Fruit fly (Drosophila melanogaster) whole organism, embryonic: Measurements from ENCODE around the gene CG4313.

ENCODE experiments used
- Awh ChIP-seq: fragments of 200-800 bp; sonication (Bioruptor generic); IDR thresholded peaks from 2 replicates; pipeline ENCODE4, ENCODE4 v1.3.6; 2022; ENCODE audit warnings: missing biosample characterization, missing genetic modification characterization
- CG11696 ChIP-seq: fragments of 200-800 bp; sonication (Bioruptor generic); IDR thresholded peaks from 2 replicates; pipeline ENCODE4 v1.3.6; 2022; ENCODE audit warnings: missing biosample characterization, missing genetic modification characterization
- CG16815 ChIP-seq: fragments of 200-800 bp; sonication (Bioruptor generic); optimal IDR thresholded peaks from 3 replicates; lab custom pipeline; 2017; ENCODE audit warnings: missing biosample characterization, mild to moderate bottlenecking, missing genetic modification characterization
- CG17359 ChIP-seq: fragments of 200-800 bp; sonication (Bioruptor generic); optimal IDR thresholded peaks from 3 replicates; lab custom pipeline; 2018; ENCODE audit warnings: missing biosample characterization, mild to moderate bottlenecking, missing genetic modification characterization, moderate library complexity
- CG17361 ChIP-seq: fragments of 200-800 bp; sonication (Bioruptor generic); IDR thresholded peaks from 3 replicates; pipeline ENCODE4 v1.3.6; 2022; ENCODE audit warnings: missing biosample characterization, missing genetic modification characterization
- CG17802 ChIP-seq: fragments of 200-800 bp; sonication (Bioruptor generic); optimal IDR thresholded peaks from 2 replicates; lab custom pipeline; 2018; ENCODE audit warnings: missing biosample characterization, mild to moderate bottlenecking, missing genetic modification characterization, moderate library complexity
- CG1792 ChIP-seq: fragments of 200-800 bp; sonication (Bioruptor generic); optimal IDR thresholded peaks from 2 replicates; lab custom pipeline; 2016; ENCODE audit warnings: missing biosample characterization, missing genetic modification characterization
- CG18262 ChIP-seq: fragments of 200-800 bp; optimal IDR thresholded peaks from 3 replicates; lab custom pipeline; 2019; ENCODE audit warnings: missing biosample characterization, mild to moderate bottlenecking, missing genetic modification characterization, moderate library complexity
- CG18619 ChIP-seq: fragments of 200-800 bp; sonication (Bioruptor generic); optimal IDR thresholded peaks from 3 replicates; lab custom pipeline; 2017; ENCODE audit warnings: missing biosample characterization, mild to moderate bottlenecking, missing genetic modification characterization
- CG2116 ChIP-seq: fragments of 200-800 bp; sonication (Bioruptor generic); optimal IDR thresholded peaks from 3 replicates; lab custom pipeline; 2018; ENCODE audit warnings: missing biosample characterization, mild to moderate bottlenecking, missing genetic modification characterization
- CG2678 ChIP-seq: fragments of 200-800 bp; sonication (Bioruptor generic); optimal IDR thresholded peaks from 3 replicates; lab custom pipeline; 2019; ENCODE audit warnings: missing biosample characterization, mild to moderate bottlenecking, missing genetic modification characterization, moderate library complexity
- CG2712 ChIP-seq: fragments of 200-800 bp; optimal IDR thresholded peaks from 3 replicates; lab custom pipeline; 2019; ENCODE audit warnings: missing biosample characterization, mild to moderate bottlenecking, missing genetic modification characterization, moderate library complexity
- CG30020 ChIP-seq: fragments of 200-800 bp; optimal IDR thresholded peaks from 2 replicates; lab custom pipeline; 2019; ENCODE audit warnings: missing biosample characterization, mild to moderate bottlenecking, missing genetic modification characterization, moderate library complexity
- CG3163 ChIP-seq: fragments of 200-800 bp; sonication (Bioruptor generic); optimal IDR thresholded peaks from 3 replicates; lab custom pipeline; 2016; ENCODE audit warnings: missing biosample characterization, missing genetic modification characterization
- CG3281 ChIP-seq: fragments of 200-800 bp; sonication (Bioruptor generic); optimal IDR thresholded peaks from 3 replicates; lab custom pipeline; 2017; ENCODE audit warnings: missing biosample characterization, mild to moderate bottlenecking, missing genetic modification characterization
- CG7357 ChIP-seq: fragments of 200-800 bp; sonication (Bioruptor generic); IDR thresholded peaks from 3 replicates; pipeline ENCODE4 v1.3.6; 2022; ENCODE audit warnings: missing biosample characterization, missing genetic modification characterization
- CG8388 ChIP-seq: fragments of 200-800 bp; sonication (Bioruptor generic); optimal IDR thresholded peaks from 2 replicates; lab custom pipeline; 2019; ENCODE audit warnings: missing biosample characterization, mild to moderate bottlenecking, missing genetic modification characterization, moderate library complexity
- CG9437 ChIP-seq: fragments of 200-800 bp; sonication (Bioruptor generic); optimal IDR thresholded peaks from 2 replicates; lab custom pipeline; 2018; ENCODE audit warnings: missing biosample characterization, mild to moderate bottlenecking, missing genetic modification characterization
- D19B ChIP-seq: fragments of 200-800 bp; sonication (Bioruptor generic); optimal IDR thresholded peaks from 2 replicates; lab custom pipeline; 2017; ENCODE audit warnings: missing biosample characterization, mild to moderate bottlenecking, missing genetic modification characterization
- Deaf1 ChIP-seq: fragments of 200-800 bp; optimal IDR thresholded peaks from 3 replicates; lab custom pipeline; 2019; ENCODE audit warnings: missing biosample characterization, mild to moderate bottlenecking, missing genetic modification characterization, moderate library complexity
- Doc2 ChIP-seq: fragments of 200-800 bp; sonication (Bioruptor generic); IDR thresholded peaks from 2 replicates; pipeline ENCODE4 v1.3.6; 2022; ENCODE audit warnings: missing biosample characterization, missing genetic modification characterization
- HHEX ChIP-seq: fragments of 200-800 bp; sonication (Bioruptor generic); optimal IDR thresholded peaks from 3 replicates; lab custom pipeline; 2017; ENCODE audit warnings: missing biosample characterization, mild to moderate bottlenecking, missing genetic modification characterization, missing genetic modification reagents
- Kr ChIP-seq: fragments of 200-800 bp; sonication (Bioruptor generic); optimal IDR thresholded peaks from 2 replicates; lab custom pipeline; 2017; ENCODE audit warnings: missing biosample characterization, mild to moderate bottlenecking, missing genetic modification characterization
- Lhr ChIP-seq: fragments of 200-800 bp; sonication (Bioruptor generic); optimal IDR thresholded peaks from 3 replicates; lab custom pipeline; 2017; ENCODE audit warnings: mild to moderate bottlenecking, missing biosample characterization, missing genetic modification reagents, missing genetic modification characterization
- Lim3 ChIP-seq: fragments of 200-800 bp; sonication (Bioruptor generic); IDR thresholded peaks from 2 replicates; pipeline ENCODE4 v1.3.6; 2022; ENCODE audit warnings: missing biosample characterization, missing genetic modification characterization
- MESR4 ChIP-seq: fragments of 200-800 bp; sonication (Bioruptor generic); optimal IDR thresholded peaks from 2 replicates; lab custom pipeline; 2018; ENCODE audit warnings: missing biosample characterization, mild to moderate bottlenecking, missing genetic modification characterization, moderate library complexity
- Myb ChIP-seq: fragments of 200-800 bp; sonication (Bioruptor generic); optimal IDR thresholded peaks from 2 replicates; lab custom pipeline; 2016; ENCODE audit warnings: missing biosample characterization, missing genetic modification characterization
- NC2α ChIP-seq: fragments of 200-800 bp; sonication (Bioruptor generic); optimal IDR thresholded peaks from 2 replicates; lab custom pipeline; 2016; ENCODE audit warnings: missing biosample characterization, missing genetic modification characterization
- Neu2 ChIP-seq: fragments of 200-800 bp; sonication (Bioruptor generic); optimal IDR thresholded peaks from 3 replicates; lab custom pipeline; 2016; ENCODE audit warnings: missing biosample characterization, missing genetic modification characterization, borderline replicate concordance
- Oli ChIP-seq: fragments of 200-800 bp; sonication (Bioruptor generic); optimal IDR thresholded peaks from 2 replicates; lab custom pipeline; 2018; ENCODE audit warnings: missing biosample characterization, mild to moderate bottlenecking, missing genetic modification characterization, moderate library complexity
- Ssrp ChIP-seq: fragments of 200-800 bp; sonication (Bioruptor generic); optimal IDR thresholded peaks from 2 replicates; lab custom pipeline; 2018; ENCODE audit warnings: missing biosample characterization, mild to moderate bottlenecking, missing genetic modification characterization, moderate library complexity
- ac ChIP-seq: fragments of 200-800 bp; sonication (Bioruptor generic); optimal IDR thresholded peaks from 3 replicates; lab custom pipeline; 2017; ENCODE audit warnings: missing biosample characterization, mild to moderate bottlenecking, missing genetic modification characterization
- ase ChIP-seq: fragments of 200-800 bp; sonication (Bioruptor generic); IDR thresholded peaks from 3 replicates; pipeline ENCODE4 v1.3.6; 2022; ENCODE audit warnings: missing biosample characterization, missing genetic modification characterization
- btn ChIP-seq: fragments of 200-800 bp; sonication (Bioruptor generic); optimal IDR thresholded peaks from 2 replicates; lab custom pipeline; 2016; ENCODE audit warnings: missing biosample characterization, missing genetic modification characterization
- caup ChIP-seq: fragments of 200-800 bp; sonication (Bioruptor generic); optimal IDR thresholded peaks from 3 replicates; lab custom pipeline; 2017; ENCODE audit warnings: missing biosample characterization, mild to moderate bottlenecking, missing genetic modification characterization, moderate library complexity; ENCODE audit not compliant: severe bottlenecking
- dmrt99B ChIP-seq: fragments of 200-800 bp; sonication (Bioruptor generic); optimal IDR thresholded peaks from 2 replicates; lab custom pipeline; 2018; ENCODE audit warnings: missing biosample characterization, mild to moderate bottlenecking, missing genetic modification characterization, moderate library complexity
- esg ChIP-seq: fragments of 200-800 bp; sonication (Bioruptor generic); conservative IDR thresholded peaks from 2 replicates; pipeline ENCODE4 v1.3.6; 2022; ENCODE audit warnings: missing biosample characterization, missing genetic modification characterization
- exex ChIP-seq: fragments of 200-800 bp; sonication (Bioruptor generic); optimal IDR thresholded peaks from 4 replicates; lab custom pipeline; 2018; ENCODE audit warnings: missing biosample characterization, mild to moderate bottlenecking, missing genetic modification characterization, moderate library complexity
- grau ChIP-seq: fragments of 200-800 bp; optimal IDR thresholded peaks from 3 replicates; lab custom pipeline; 2019; ENCODE audit warnings: missing biosample characterization, mild to moderate bottlenecking, missing genetic modification characterization, moderate library complexity
- ham ChIP-seq: fragments of 200-800 bp; sonication (Bioruptor generic); IDR thresholded peaks from 2 replicates; pipeline ENCODE4 v1.3.6; 2022; ENCODE audit warnings: missing biosample characterization, missing genetic modification characterization
- inv ChIP-seq: fragments of 200-800 bp; sonication (Bioruptor generic); IDR thresholded peaks from 2 replicates; pipeline ENCODE4 v1.3.6; 2022; ENCODE audit warnings: missing biosample characterization, missing genetic modification characterization; ENCODE audit not compliant: partially characterized antibody
- nau ChIP-seq: fragments of 200-800 bp; sonication (Bioruptor generic); optimal IDR thresholded peaks from 3 replicates; lab custom pipeline; 2017; ENCODE audit warnings: missing biosample characterization, mild to moderate bottlenecking, missing genetic modification characterization, missing genetic modification reagents
- nerfin-2 ChIP-seq: fragments of 200-800 bp; sonication (Bioruptor generic); IDR thresholded peaks from 2 replicates; pipeline ENCODE4 v1.3.6; 2022; ENCODE audit warnings: missing biosample characterization, missing genetic modification characterization; ENCODE audit not compliant: partially characterized antibody
- nmo ChIP-seq: fragments of 200-800 bp; sonication (Bioruptor generic); optimal IDR thresholded peaks from 2 replicates; lab custom pipeline; 2018; ENCODE audit warnings: missing biosample characterization, mild to moderate bottlenecking, missing genetic modification characterization, moderate library complexity
- slou ChIP-seq: fragments of 200-800 bp; sonication (Bioruptor generic); optimal IDR thresholded peaks from 3 replicates; lab custom pipeline; 2016; ENCODE audit warnings: missing biosample characterization, missing genetic modification characterization
- slp2 ChIP-seq: fragments of 200-800 bp; sonication (Bioruptor generic); optimal IDR thresholded peaks from 2 replicates; lab custom pipeline; 2016; ENCODE audit warnings: missing biosample characterization, missing genetic modification characterization
- sqz ChIP-seq: fragments of 200-800 bp; sonication (Bioruptor generic); optimal IDR thresholded peaks from 3 replicates; lab custom pipeline; 2018; ENCODE audit warnings: missing biosample characterization, mild to moderate bottlenecking, missing genetic modification characterization
- tll ChIP-seq, 2 experiments: fragments of 200-800 bp in 1 of 2; fragments of >200 bp in 1 of 2; sonication (Bioruptor generic) in 1 of 2; optimal IDR thresholded peaks; 2 replicates each; lab custom pipeline; 2017 to 2019; ENCODE audit warnings: missing biosample characterization in 2 of 2, missing genetic modification characterization in 2 of 2, mild to moderate bottlenecking in 1 of 2, moderate library complexity in 1 of 2

CG4313 gene

dm6 chrX:2041981-2042847 lies 546 bp downstream of the CG4313 start, which contains the start of the genes Actn and usp (continued):
- TF ChIP-seq CG7357 (GFP tag; lab: Robert Waterston, UW) (peak; percentile 89), CG2116 (GFP tag; lab: Kevin White, UChicago) (no peak), inv (no peak), CG18262 (tag; lab: Kevin White, UChicago) (peak; percentile 33), Oli (tag; lab: Kevin White, UChicago) (peak; percentile 1), dmrt99B (peak; percentile 22), sqz (peak; percentile 49), tll (GFP tag; optimal IDR thresholded peaks at IDR 0.05; lab: Kevin White, UChicago) (no peak), Ssrp (tag; lab: Kevin White, UChicago) (no peak), nau (GFP tag; lab: Kevin White, UChicago) (no peak), Kr (no peak), CG8388 (GFP tag; lab: Kevin White, UChicago) (no peak), HHEX (no peak), ac (no peak), esg (no peak), CG11696 (GFP tag; lab: Robert Waterston, UW) (no peak), CG2712 (tag; lab: Kevin White, UChicago) (peak; percentile 42), CG17361 (GFP tag; lab: Robert Waterston, UW) (peak; percentile 48; the same call in 2 of the 3 replicates), CG9437 (GFP tag; lab: Kevin White, UChicago) (no peak), Neu2 (no peak), CG16815 (no peak), D19B (GFP tag; lab: Kevin White, UChicago) (no peak), CG18619 (GFP tag; lab: Kevin White, UChicago) (no peak), CG30020 (peak; percentile 91), Lim3 (GFP tag; lab: Robert Waterston, UW) (no peak), ase (GFP tag; lab: Robert Waterston, UW) (no peak), slp2 (GFP tag; lab: Kevin White, UChicago) (no peak), CG17802 (peak; percentile 83), slou (GFP tag; lab: Kevin White, UChicago) (no peak), CG1792 (GFP tag; lab: Kevin White, UChicago) (no peak), CG2678 (peak; percentile 44), grau (tag; lab: Kevin White, UChicago) (peak; percentile 33), Awh (no peak), CG3281 (GFP tag; lab: Kevin White, UChicago) (no peak), caup (GFP tag; lab: Kevin White, UChicago) (no peak), Deaf1 (tag; lab: Kevin White, UChicago) (no peak), CG17359 (tag; lab: Kevin White, UChicago) (peak; percentile 8), Myb (GFP tag; lab: Kevin White, UChicago) (no peak), nerfin-2 (GFP tag; lab: Robert Waterston, UW) (no peak), nmo (GFP tag; lab: Kevin White, UChicago) (peak; percentile 44), CG3163 (no peak), exex (peak; percentile 92), NC2α (GFP tag; lab: Kevin White, UChicago) (no peak), Doc2 (no peak), MESR4 (GFP tag; lab: Kevin White, UChicago) (peak; percentile 2), ham (GFP tag; lab: Robert Waterston, UW) (no peak), Lhr (GFP tag; lab: Kevin White, UChicago) (peak; percentile 59), btn (no peak)
